Worm (Caenorhabditis elegans) whole organism, L3 larva: ENCODE results near the gene acly-1.

Source experiments
- ama-1 ChIP-seq: fragments of 150-350 bp; optimal IDR thresholded peaks from 2 replicates; lab custom pipeline; 2018
- egl-27 ChIP-seq: sonication (generic microtip); optimal IDR thresholded peaks from 4 replicates; lab custom pipeline; 2017; ENCODE audit warnings: missing biosample characterization, missing genetic modification reagents, missing genetic modification characterization
- jun-1 ChIP-seq: fragments of 150-350 bp; optimal IDR thresholded peaks from 2 replicates; lab custom pipeline; 2014; ENCODE audit warnings: missing biosample characterization, missing genetic modification reagents, missing genetic modification characterization
- lin-15B ChIP-seq: fragments of 150-350 bp; optimal IDR thresholded peaks from 2 replicates; lab custom pipeline; 2014; ENCODE audit warnings: missing biosample characterization, missing genetic modification characterization
- lin-39 ChIP-seq: fragments of 150-350 bp; optimal IDR thresholded peaks from 2 replicates; lab custom pipeline; 2018; ENCODE audit warnings: missing biosample characterization, missing genetic modification reagents, missing genetic modification characterization
- mdl-1 ChIP-seq: fragments of 150-350 bp; optimal IDR thresholded peaks from 2 replicates; lab custom pipeline; 2014; ENCODE audit warnings: missing biosample characterization, missing genetic modification characterization
- nfya-1 ChIP-seq: sonication (generic microtip); optimal IDR thresholded peaks from 2 replicates; lab custom pipeline; 2017; ENCODE audit warnings: missing genetic modification characterization, mild to moderate bottlenecking, missing compliant biosample characterization, antibody characterized with exemption, moderate library complexity; ENCODE audit not compliant: insufficient read depth
- sea-2 ChIP-seq: fragments of 150-350 bp; sonication (generic microtip); optimal IDR thresholded peaks from 4 replicates; lab custom pipeline; 2014; ENCODE audit warnings: missing biosample characterization, missing genetic modification reagents, missing genetic modification characterization
- skn-1 ChIP-seq: fragments of 150-350 bp; optimal IDR thresholded peaks from 2 replicates; lab custom pipeline; 2014; ENCODE audit warnings: missing biosample characterization, missing genetic modification characterization
- unc-62 ChIP-seq: fragments of 150-350 bp; sonication (generic microtip); optimal IDR thresholded peaks from 4 replicates; lab custom pipeline; 2014; ENCODE audit warnings: missing biosample characterization, missing genetic modification reagents, missing genetic modification characterization
- zag-1 ChIP-seq: fragments of 150-350 bp; optimal IDR thresholded peaks from 2 replicates; lab custom pipeline; 2014; ENCODE audit warnings: missing biosample characterization, missing genetic modification characterization
- ztf-11 ChIP-seq: fragments of 150-350 bp; optimal IDR thresholded peaks from 2 replicates; lab custom pipeline; 2014; ENCODE audit warnings: missing biosample characterization, missing genetic modification characterization
- ztf-4 ChIP-seq: fragments of 150-350 bp; optimal IDR thresholded peaks from 2 replicates; lab custom pipeline; 2014; ENCODE audit warnings: missing biosample characterization, missing genetic modification characterization

DNA sequence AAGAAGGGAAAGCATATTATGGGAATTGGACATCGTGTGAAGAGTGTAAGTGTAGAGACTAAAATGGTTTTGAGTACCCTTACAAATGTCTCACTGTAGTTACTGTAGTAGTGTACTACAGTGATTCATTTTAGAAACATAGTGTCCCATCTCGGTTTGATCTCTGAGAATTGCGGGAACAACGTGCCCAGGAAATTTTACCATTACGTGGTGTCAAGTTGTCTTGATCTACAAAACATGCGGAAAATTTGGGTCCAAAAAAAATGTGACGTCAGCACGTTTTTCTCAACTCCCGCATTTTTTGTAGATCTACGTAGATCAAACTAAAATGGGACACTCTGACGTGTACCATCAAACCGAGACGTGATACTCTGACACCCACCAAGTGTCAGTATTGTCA is 3.9 kb downstream of the acly-1 start:
- TF ChIP-seq ztf-4 (tag; lab: Kevin White, UChicago) = no peak
- TF ChIP-seq mdl-1 (tag; lab: Kevin White, UChicago) = no peak
- no peak for TF ChIP-seq jun-1
- no peak for TF ChIP-seq lin-15B (tag; lab: Kevin White, UChicago)
- no peak for TF ChIP-seq unc-62 (GFP tag; lab: Kevin White, UChicago)
- TF ChIP-seq egl-27 = no peak
- TF ChIP-seq ztf-11 = no peak
- no peak for TF ChIP-seq lin-39 (tag; lab: Kevin White, UChicago)
- no peak for TF ChIP-seq nfya-1 (tag; lab: Kevin White, UChicago)
- TF ChIP-seq skn-1 = no peak
- TF ChIP-seq ama-1 (lab: Kevin White, UChicago) = no peak
- no peak for TF ChIP-seq zag-1 (tag; lab: Kevin White, UChicago)
- no peak for TF ChIP-seq sea-2 (GFP tag; lab: Kevin White, UChicago)
